Fruit fly (Drosophila melanogaster) whole organism, adult: Measurements from ENCODE around the gene CG33648.

ENCODE experiments used
- CG11617 ChIP-seq: fragments of 200-800 bp; sonication (Bioruptor generic); optimal IDR thresholded peaks from 2 replicates; lab custom pipeline; 2017; ENCODE audit warnings: mild to moderate bottlenecking, missing biosample characterization, missing genetic modification reagents, missing genetic modification characterization
- CG12768 ChIP-seq: fragments of 200-800 bp; sonication (Bioruptor generic); optimal IDR thresholded peaks from 2 replicates; lab custom pipeline; 2017; ENCODE audit warnings: missing biosample characterization, missing genetic modification characterization, mild to moderate bottlenecking, moderate library complexity, missing genetic modification reagents
- CG14711 ChIP-seq: fragments of 200-800 bp; sonication (Bioruptor generic); optimal IDR thresholded peaks from 2 replicates; lab custom pipeline; 2018; ENCODE audit warnings: missing biosample characterization, mild to moderate bottlenecking, missing genetic modification characterization, moderate library complexity
- CG33017 ChIP-seq: fragments of 200-800 bp; sonication (Bioruptor generic); optimal IDR thresholded peaks from 2 replicates; lab custom pipeline; 2018; ENCODE audit warnings: missing biosample characterization, mild to moderate bottlenecking, missing genetic modification characterization, moderate library complexity
- CG5204 ChIP-seq: fragments of 200-800 bp; sonication (Bioruptor generic); optimal IDR thresholded peaks from 2 replicates; lab custom pipeline; 2016; ENCODE audit warnings: missing biosample characterization, missing genetic modification characterization
- CG7045 ChIP-seq: fragments of 200-800 bp; sonication (Bioruptor generic); optimal IDR thresholded peaks from 2 replicates; lab custom pipeline; 2017; ENCODE audit warnings: missing biosample characterization, mild to moderate bottlenecking, missing genetic modification characterization
- CG7101 ChIP-seq: fragments of 200-800 bp; sonication (Bioruptor generic); optimal IDR thresholded peaks from 2 replicates; lab custom pipeline; 2018; ENCODE audit warnings: missing biosample characterization, mild to moderate bottlenecking, missing genetic modification characterization, moderate library complexity
- Crg-1 ChIP-seq: fragments of 200-800 bp; sonication (Bioruptor generic); optimal IDR thresholded peaks from 2 replicates; lab custom pipeline; 2016; ENCODE audit warnings: missing biosample characterization, missing genetic modification characterization
- Hr96 ChIP-seq: fragments of 200-800 bp; sonication (Bioruptor generic); optimal IDR thresholded peaks from 2 replicates; lab custom pipeline; 2016; ENCODE audit warnings: missing biosample characterization, missing genetic modification characterization
- Mnt ChIP-seq: fragments of 200-800 bp; sonication (Bioruptor generic); optimal IDR thresholded peaks from 2 replicates; lab custom pipeline; 2016; ENCODE audit warnings: missing biosample characterization, mild to moderate bottlenecking, missing genetic modification characterization
- bab1 ChIP-seq: fragments of 200-800 bp; sonication (Bioruptor generic); optimal IDR thresholded peaks from 3 replicates; lab custom pipeline; 2019; ENCODE audit warnings: missing biosample characterization, mild to moderate bottlenecking, missing genetic modification characterization, moderate library complexity
- kay ChIP-seq: fragments of 200-800 bp; sonication (Bioruptor generic); peaks from one replicate; lab custom pipeline; 2016; ENCODE audit warnings: missing biosample characterization, missing genetic modification characterization, borderline replicate concordance
- tj ChIP-seq: fragments of 200-800 bp; sonication (Bioruptor generic); optimal IDR thresholded peaks from 3 replicates; lab custom pipeline; 2017; ENCODE audit warnings: missing biosample characterization, mild to moderate bottlenecking, missing genetic modification characterization, moderate library complexity

DNA sequence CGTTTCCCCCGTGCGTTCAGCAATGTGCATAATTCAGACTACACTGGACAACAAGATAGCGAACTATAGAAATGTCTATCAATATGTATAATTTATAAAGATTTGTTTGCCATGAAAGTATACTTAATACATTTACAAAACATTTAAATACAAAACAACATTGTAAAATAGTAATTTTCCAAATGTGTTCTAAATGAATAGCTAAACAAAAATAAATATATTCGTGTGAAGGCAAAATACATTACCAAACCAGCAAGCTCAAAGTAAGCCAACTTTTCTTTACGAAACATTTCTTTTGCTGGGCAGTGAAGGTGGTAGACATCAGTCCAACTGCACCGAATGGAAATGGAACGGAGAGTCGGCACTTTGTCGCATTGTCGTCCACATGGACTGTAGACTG lies 49.1 kb upstream of the CG33648 start:
- peak; percentile 31 for TF ChIP-seq CG33017 (tag; lab: Kevin White, UChicago)
- no peak for TF ChIP-seq CG12768
- TF ChIP-seq Mnt (GFP tag; lab: Kevin White, UChicago) = no peak
- TF ChIP-seq CG11617 (GFP tag; lab: Kevin White, UChicago) = no peak
- no peak for TF ChIP-seq tj (GFP tag; lab: Kevin White, UChicago)
- TF ChIP-seq kay (GFP tag; lab: Kevin White, UChicago) = peak; percentile 24
- TF ChIP-seq Hr96 (GFP tag; lab: Kevin White, UChicago) = no peak
- no peak for TF ChIP-seq bab1 (GFP tag; lab: Kevin White, UChicago)
- TF ChIP-seq CG5204 (GFP tag; lab: Kevin White, UChicago) = peak; percentile 4
- peak; percentile 21 for TF ChIP-seq CG14711 (tag; lab: Kevin White, UChicago)
- no peak for TF ChIP-seq Crg-1
- TF ChIP-seq CG7045 (GFP tag; lab: Kevin White, UChicago) = no peak
- TF ChIP-seq CG7101 (tag; lab: Kevin White, UChicago) = no peak
